Worm (Caenorhabditis elegans) whole organism, young adult: ENCODE measurements around the gene nhr-158.

ENCODE experiments used
- B0261.1 ChIP-seq: sonication (generic microtip); optimal IDR thresholded peaks from 2 replicates; lab custom pipeline; 2016; ENCODE audit warnings: mild to moderate bottlenecking, missing genetic modification characterization, moderate library complexity, missing compliant biosample characterization
- C06A6.2 ChIP-seq: fragments of 200-800 bp; sonication (Bioruptor generic); conservative IDR thresholded peaks from 2 replicates; pipeline ENCODE4 v1.3.6; 2022; ENCODE audit warnings: missing genetic modification characterization, missing compliant biosample characterization
- attf-3 ChIP-seq: fragments of 200-800 bp; sonication (Bioruptor generic); conservative IDR thresholded peaks from 2 replicates; pipeline ENCODE4 v1.3.6; 2022; ENCODE audit warnings: missing genetic modification reagents, missing genetic modification characterization, missing compliant biosample characterization
- ceh-91 ChIP-seq: fragments of 200-800 bp; sonication (Bioruptor generic); IDR thresholded peaks from 2 replicates; pipeline ENCODE4 v1.3.6; 2022; ENCODE audit warnings: missing genetic modification reagents, missing genetic modification characterization, missing compliant biosample characterization
- dox-1 ChIP-seq: fragments of 200-800 bp; sonication (Bioruptor generic); IDR thresholded peaks from 2 replicates; pipeline ENCODE4 v1.3.6; 2022; ENCODE audit warnings: missing genetic modification reagents, missing genetic modification characterization, missing compliant biosample characterization
- dpl-1 ChIP-seq: fragments of 150-350 bp; optimal IDR thresholded peaks from 2 replicates; lab custom pipeline; 2014; ENCODE audit warnings: missing biosample characterization, missing genetic modification reagents, missing genetic modification characterization
- hsf-1 ChIP-seq: fragments of 200-800 bp; sonication (Bioruptor generic); IDR thresholded peaks from 2 replicates; pipeline ENCODE4 v1.3.6; 2022; ENCODE audit warnings: missing genetic modification reagents, missing genetic modification characterization, missing compliant biosample characterization
- nfya-1 ChIP-seq: sonication (generic microtip); optimal IDR thresholded peaks from 2 replicates; lab custom pipeline; 2017; ENCODE audit warnings: antibody characterized with exemption, missing compliant biosample characterization, missing genetic modification characterization, borderline replicate concordance; ENCODE audit not compliant: insufficient read depth
- repo-1 ChIP-seq: sonication (generic microtip); optimal IDR thresholded peaks from 2 replicates; lab custom pipeline; 2017; ENCODE audit warnings: mild to moderate bottlenecking, missing genetic modification characterization, missing compliant biosample characterization
- snpc-4 ChIP-seq, 5 experiments: fragments of 150-350 bp in 1 of 5; sonication (generic microtip) in 4 of 5; optimal IDR thresholded peaks; 2 replicates each; lab custom pipeline; 2014 to 2018; ENCODE audit warnings: missing genetic modification characterization in 5 of 5, missing biosample characterization in 3 of 5, antibody characterized with exemption in 2 of 5, mild to moderate bottlenecking in 2 of 5, missing compliant biosample characterization in 2 of 5, missing genotype in 2 of 5, moderate library complexity in 2 of 5, missing genetic modification reagents in 1 of 5
- ztf-28 ChIP-seq: fragments of 200-800 bp; sonication (Bioruptor generic); IDR thresholded peaks from 2 replicates; pipeline ENCODE4 v1.3.6; 2022; ENCODE audit warnings: missing genetic modification reagents, missing genetic modification characterization, missing compliant biosample characterization

ce11 chrV:3912472-3912871 lies 38.5 kb upstream of the nhr-158 start, which contains the start of gene srx-68:
- TF ChIP-seq ceh-91 (GFP tag; lab: Robert Waterston, UW) = no peak
- TF ChIP-seq ztf-28 = no peak
- TF ChIP-seq B0261.1 (tag; lab: Kevin White, UChicago) = no peak
- TF ChIP-seq nfya-1 (tag; lab: Kevin White, UChicago) = no peak
- TF ChIP-seq dpl-1 (GFP tag; lab: Kevin White, UChicago) = no peak
- TF ChIP-seq repo-1 (tag; lab: Kevin White, UChicago) = no peak
- TF ChIP-seq C06A6.2 (GFP tag; lab: Robert Waterston, UW) = no peak
- TF ChIP-seq snpc-4 (GFP tag; optimal IDR thresholded peaks at IDR 0.05; lab: Kevin White, UChicago) = no peak
- no peak for TF ChIP-seq snpc-4 (tag; optimal IDR thresholded peaks at IDR 0.05; lab: Kevin White, UChicago)
- no peak for TF ChIP-seq dox-1 (GFP tag; lab: Robert Waterston, UW)
- TF ChIP-seq hsf-1 (GFP tag; lab: Robert Waterston, UW) = no peak
- TF ChIP-seq attf-3 (GFP tag; lab: Robert Waterston, UW) = no peak
